Fruit fly (Drosophila melanogaster) whole organism, adult: ENCODE measurements around the gene BicC.

ENCODE experiments used
- CG11617 ChIP-seq: fragments of 200-800 bp; sonication (Bioruptor generic); optimal IDR thresholded peaks from 2 replicates; lab custom pipeline; 2017; ENCODE audit warnings: mild to moderate bottlenecking, missing biosample characterization, missing genetic modification reagents, missing genetic modification characterization
- CG12768 ChIP-seq: fragments of 200-800 bp; sonication (Bioruptor generic); optimal IDR thresholded peaks from 2 replicates; lab custom pipeline; 2017; ENCODE audit warnings: missing biosample characterization, missing genetic modification characterization, mild to moderate bottlenecking, moderate library complexity, missing genetic modification reagents
- CG14711 ChIP-seq: fragments of 200-800 bp; sonication (Bioruptor generic); optimal IDR thresholded peaks from 2 replicates; lab custom pipeline; 2018; ENCODE audit warnings: missing biosample characterization, mild to moderate bottlenecking, missing genetic modification characterization, moderate library complexity
- CG1620 ChIP-seq: fragments of 200-800 bp; sonication (Bioruptor generic); optimal IDR thresholded peaks from 2 replicates; lab custom pipeline; 2016; ENCODE audit warnings: missing biosample characterization, missing genetic modification characterization
- CG33017 ChIP-seq: fragments of 200-800 bp; sonication (Bioruptor generic); optimal IDR thresholded peaks from 2 replicates; lab custom pipeline; 2018; ENCODE audit warnings: missing biosample characterization, mild to moderate bottlenecking, missing genetic modification characterization, moderate library complexity
- CG5204 ChIP-seq: fragments of 200-800 bp; sonication (Bioruptor generic); optimal IDR thresholded peaks from 2 replicates; lab custom pipeline; 2016; ENCODE audit warnings: missing biosample characterization, missing genetic modification characterization
- CG7045 ChIP-seq: fragments of 200-800 bp; sonication (Bioruptor generic); optimal IDR thresholded peaks from 2 replicates; lab custom pipeline; 2017; ENCODE audit warnings: missing biosample characterization, mild to moderate bottlenecking, missing genetic modification characterization
- CG7101 ChIP-seq: fragments of 200-800 bp; sonication (Bioruptor generic); optimal IDR thresholded peaks from 2 replicates; lab custom pipeline; 2018; ENCODE audit warnings: missing biosample characterization, mild to moderate bottlenecking, missing genetic modification characterization, moderate library complexity
- Clk ChIP-seq: fragments of 200-800 bp; sonication (Bioruptor generic); optimal IDR thresholded peaks from 2 replicates; lab custom pipeline; 2017; ENCODE audit warnings: missing biosample characterization, missing genetic modification characterization
- Crg-1 ChIP-seq: fragments of 200-800 bp; sonication (Bioruptor generic); optimal IDR thresholded peaks from 2 replicates; lab custom pipeline; 2016; ENCODE audit warnings: missing biosample characterization, missing genetic modification characterization
- Hr96 ChIP-seq: fragments of 200-800 bp; sonication (Bioruptor generic); optimal IDR thresholded peaks from 2 replicates; lab custom pipeline; 2016; ENCODE audit warnings: missing biosample characterization, missing genetic modification characterization
- Mnt ChIP-seq: fragments of 200-800 bp; sonication (Bioruptor generic); optimal IDR thresholded peaks from 2 replicates; lab custom pipeline; 2016; ENCODE audit warnings: missing biosample characterization, mild to moderate bottlenecking, missing genetic modification characterization
- bab1 ChIP-seq: fragments of 200-800 bp; sonication (Bioruptor generic); optimal IDR thresholded peaks from 3 replicates; lab custom pipeline; 2019; ENCODE audit warnings: missing biosample characterization, mild to moderate bottlenecking, missing genetic modification characterization, moderate library complexity
- cic ChIP-seq: fragments of 200-800 bp; sonication (Bioruptor generic); optimal IDR thresholded peaks from 2 replicates; lab custom pipeline; 2017; ENCODE audit warnings: missing biosample characterization, mild to moderate bottlenecking, missing genetic modification characterization, moderate library complexity
- cnc ChIP-seq, 2 experiments: fragments of >200 bp; optimal IDR thresholded peaks; 2 replicates each; lab custom pipeline; 2017
- kay ChIP-seq: fragments of 200-800 bp; sonication (Bioruptor generic); peaks from one replicate; lab custom pipeline; 2016; ENCODE audit warnings: missing biosample characterization, missing genetic modification characterization, borderline replicate concordance
- ovo ChIP-seq: fragments of 200-800 bp; sonication (Bioruptor generic); optimal IDR thresholded peaks from 2 replicates; lab custom pipeline; 2016; ENCODE audit warnings: missing biosample characterization, missing genetic modification characterization
- pad ChIP-seq: fragments of 200-800 bp; sonication (Bioruptor generic); optimal IDR thresholded peaks from 3 replicates; lab custom pipeline; 2017; ENCODE audit warnings: missing biosample characterization, missing genetic modification characterization, mild to moderate bottlenecking, moderate library complexity, missing genetic modification reagents
- tj ChIP-seq: fragments of 200-800 bp; sonication (Bioruptor generic); optimal IDR thresholded peaks from 3 replicates; lab custom pipeline; 2017; ENCODE audit warnings: missing biosample characterization, mild to moderate bottlenecking, missing genetic modification characterization, moderate library complexity
- toe ChIP-seq: fragments of 200-800 bp; sonication (Bioruptor generic); optimal IDR thresholded peaks from 2 replicates; lab custom pipeline; 2016; ENCODE audit warnings: missing biosample characterization, missing genetic modification characterization

The BicC gene

DNA sequence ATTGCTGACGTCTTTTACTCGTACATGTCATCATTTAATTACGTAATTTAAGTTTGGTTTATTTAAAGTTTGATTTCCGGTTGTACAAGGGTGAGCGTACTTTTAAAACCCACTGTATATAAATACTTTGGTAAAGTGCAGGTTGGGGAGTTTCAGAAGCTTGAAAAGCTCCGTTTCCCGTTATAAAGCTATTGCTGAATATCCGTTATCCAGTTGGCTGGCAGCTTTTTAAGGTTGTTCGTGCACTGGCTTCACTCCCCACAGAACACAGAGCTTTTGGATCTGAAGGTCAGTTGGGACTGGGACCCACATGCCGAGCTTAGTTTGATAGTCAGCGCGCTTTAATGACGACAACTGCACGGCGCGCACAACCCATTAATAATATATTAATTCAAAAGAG lies at the start of gene BicC, which contains the start of gene CG45084:
TSS of gene BicC (plus strand) at position 321 of the 400 bp plus-strand sequence.
TSS of gene CG45084 (plus strand) at position 321 of the 400 bp plus-strand sequence.
- TF ChIP-seq Mnt (no peak), ovo (GFP tag; lab: Kevin White, UChicago) (peak; percentile 93)

DNA sequence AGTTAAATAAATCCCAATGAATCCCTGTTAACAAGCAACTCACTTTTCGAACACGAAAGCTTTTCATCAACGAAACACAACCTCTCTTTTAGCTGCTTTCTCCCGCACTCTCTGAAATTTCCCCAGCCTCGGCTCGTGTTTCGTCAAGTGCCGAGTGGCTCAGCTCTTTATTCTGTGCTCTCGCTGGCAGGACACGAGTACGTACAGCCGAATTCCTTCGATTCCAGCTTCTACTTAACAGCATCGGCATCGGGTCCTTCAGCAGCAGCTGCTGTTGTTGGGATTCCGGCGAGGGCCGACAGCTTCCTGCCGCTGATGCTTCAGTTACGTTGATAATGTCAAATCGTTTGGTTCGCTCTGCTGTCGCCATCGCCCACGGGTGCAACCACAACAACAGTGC lies 41.6 kb upstream of the BicC start, which contains the start of gene beat-Ic:
TSS of gene beat-Ic (plus strand) at position 93 of the 400 bp plus-strand sequence.
- TF ChIP-seq CG7101 (tag; lab: Kevin White, UChicago) (no peak), CG12768 (no peak), ovo (GFP tag; lab: Kevin White, UChicago) (no peak)

DNA sequence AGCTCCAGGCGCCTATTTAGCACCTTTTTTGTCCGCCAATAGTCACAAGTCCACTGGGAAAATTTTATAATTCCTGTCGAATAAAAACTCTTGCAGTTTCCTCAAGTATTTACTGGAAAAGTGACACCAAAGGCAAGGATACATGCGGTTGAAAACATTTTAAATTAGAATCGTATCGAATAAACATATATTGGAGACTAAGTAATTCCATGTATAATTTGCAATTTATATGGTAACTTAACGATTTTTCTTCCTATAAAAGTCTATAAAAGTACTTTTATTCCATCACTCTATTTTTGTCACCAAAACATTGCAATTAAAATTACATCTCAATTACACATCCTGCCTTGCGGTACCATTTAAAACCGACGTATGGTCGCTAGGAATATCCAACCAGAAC lies 38.3 kb upstream of the BicC start, which contains the start of gene CG34167:
TSS of gene CG34167 (minus strand) at position 101 of the 400 bp plus-strand sequence.
- TF ChIP-seq CG7045 (no peak), tj (no peak), Clk (GFP tag; lab: Kevin White, UChicago) (no peak), Crg-1 (GFP tag; lab: Kevin White, UChicago) (no peak), cnc (optimal IDR thresholded peaks at IDR 0.05; lab: Kevin White, UChicago) (no peak)

DNA sequence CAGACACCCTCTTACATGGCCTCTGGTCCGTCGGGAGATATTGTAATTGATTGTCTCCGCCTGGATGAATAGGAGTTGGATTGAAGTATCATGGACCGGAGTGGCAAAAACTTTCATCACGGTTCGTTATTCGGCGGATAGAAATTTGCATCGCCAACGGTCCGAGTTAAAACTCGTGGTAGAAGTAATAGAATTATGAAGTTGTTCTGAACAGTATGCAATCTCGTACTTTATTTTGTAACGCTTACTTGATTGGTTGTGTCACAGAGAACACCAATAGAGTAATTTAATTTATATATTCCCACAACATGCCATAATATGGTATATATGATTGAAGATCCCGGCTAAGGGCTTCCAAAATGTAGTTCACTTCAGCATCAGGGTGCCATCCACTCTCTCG lies 37.8 kb upstream of the BicC start, which contains the start of the genes CG13245 and CG43816:
TSS of gene CG13245 (plus strand) at position 301 of the 400 bp plus-strand sequence.
TSS of gene CG43816 (plus strand) at position 301 of the 400 bp plus-strand sequence.
- TF ChIP-seq Clk (GFP tag; lab: Kevin White, UChicago): no peak
- no peak for TF ChIP-seq CG11617 (GFP tag; lab: Kevin White, UChicago)
- TF ChIP-seq CG12768: no peak
- no peak for TF ChIP-seq tj
- TF ChIP-seq bab1 (GFP tag; lab: Kevin White, UChicago): no peak
- TF ChIP-seq Crg-1 (GFP tag; lab: Kevin White, UChicago): no peak
- TF ChIP-seq Hr96 (GFP tag; lab: Kevin White, UChicago): no peak
- no peak for TF ChIP-seq CG14711 (tag; lab: Kevin White, UChicago)
- no peak for TF ChIP-seq toe (GFP tag; lab: Kevin White, UChicago)
- no peak for TF ChIP-seq kay (GFP tag; lab: Kevin White, UChicago)
- TF ChIP-seq CG1620 (GFP tag; lab: Kevin White, UChicago): no peak
- TF ChIP-seq cic (GFP tag; lab: Kevin White, UChicago): no peak
- TF ChIP-seq CG33017 (tag; lab: Kevin White, UChicago): no peak

DNA sequence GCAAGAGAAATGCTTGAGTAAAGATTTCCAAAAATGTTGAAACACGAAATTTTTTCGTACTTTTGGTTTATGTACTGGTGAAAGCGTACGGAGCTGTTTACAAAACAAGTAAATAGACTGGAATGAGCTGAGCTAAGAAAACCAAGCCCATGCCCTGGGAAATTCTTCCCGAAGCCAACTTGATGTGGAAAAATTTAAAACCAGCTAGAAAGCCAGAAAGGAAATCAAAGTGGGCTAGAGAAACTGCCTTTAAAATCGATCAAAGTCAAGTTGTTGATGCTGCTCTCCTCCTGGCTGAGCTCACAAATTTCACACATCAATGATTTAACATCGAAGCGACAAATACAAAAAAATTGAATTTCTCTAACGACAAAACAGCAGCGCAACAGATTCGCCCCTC lies 35.7 kb upstream of the BicC start, which contains the start of gene CG31820:
TSS of gene CG31820 (minus strand) at position 101 of the 400 bp plus-strand sequence.
- TF ChIP-seq CG7045: no peak
- no peak for TF ChIP-seq Mnt
- TF ChIP-seq cnc (optimal IDR thresholded peaks at IDR 0.05; lab: Kevin White, UChicago): no peak

DNA sequence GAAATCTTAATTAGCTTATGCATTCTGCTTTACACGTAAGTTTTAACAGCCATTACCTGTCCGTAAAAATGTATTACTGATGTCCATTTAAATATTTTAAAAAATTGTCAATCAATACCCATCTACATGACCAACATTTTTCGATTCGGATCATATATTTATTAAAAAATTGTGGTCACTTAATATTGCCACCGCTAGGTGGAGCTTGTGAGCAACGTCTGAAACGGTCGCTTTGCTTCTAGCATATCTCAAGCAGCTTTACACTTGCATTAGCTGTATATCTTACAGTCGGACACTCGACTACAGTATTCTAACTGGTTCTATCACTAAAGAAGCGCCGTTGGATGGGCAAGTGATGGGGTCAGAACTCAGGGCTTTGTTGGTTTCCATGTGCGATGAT lies 15.2 kb upstream of the BicC start:
- no peak for TF ChIP-seq toe (GFP tag; lab: Kevin White, UChicago)
- no peak for TF ChIP-seq CG11617 (GFP tag; lab: Kevin White, UChicago)
- TF ChIP-seq CG1620 (GFP tag; lab: Kevin White, UChicago): no peak
- no peak for TF ChIP-seq CG33017 (tag; lab: Kevin White, UChicago)
- TF ChIP-seq Crg-1 (GFP tag; lab: Kevin White, UChicago): no peak
- no peak for TF ChIP-seq CG7045
- no peak for TF ChIP-seq CG7101 (tag; lab: Kevin White, UChicago)
- no peak for TF ChIP-seq kay (GFP tag; lab: Kevin White, UChicago)
- no peak for TF ChIP-seq Clk (GFP tag; lab: Kevin White, UChicago)

DNA sequence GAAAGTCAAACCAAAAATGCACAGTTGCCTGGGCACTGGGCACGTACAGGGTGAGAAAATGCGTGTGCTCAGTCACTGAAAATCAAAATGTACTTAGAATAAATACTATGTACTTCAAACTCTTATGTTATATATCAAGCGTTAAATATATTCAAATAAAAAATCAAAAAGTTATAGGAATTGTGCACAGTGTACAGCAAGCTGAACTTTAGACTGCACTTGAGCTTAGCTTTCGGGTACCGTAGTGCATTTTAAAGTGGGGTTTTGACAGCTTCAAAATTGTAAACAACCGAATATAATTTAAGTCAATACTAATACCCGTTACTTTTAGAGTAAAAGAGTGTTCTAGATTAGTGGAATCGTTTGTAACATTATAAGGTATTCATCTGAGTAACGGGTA lies 1.6 kb upstream of the BicC start:
- TF ChIP-seq bab1 (GFP tag; lab: Kevin White, UChicago) (peak; percentile 13), CG7045 (no peak), toe (GFP tag; lab: Kevin White, UChicago) (no peak), Crg-1 (GFP tag; lab: Kevin White, UChicago) (no peak), Hr96 (GFP tag; lab: Kevin White, UChicago) (peak; percentile 41), ovo (GFP tag; lab: Kevin White, UChicago) (peak; percentile 52), kay (GFP tag; lab: Kevin White, UChicago) (no peak), CG33017 (tag; lab: Kevin White, UChicago) (no peak), CG11617 (GFP tag; lab: Kevin White, UChicago) (no peak), cnc (optimal IDR thresholded peaks at IDR 0.05; lab: Kevin White, UChicago) (no peak), CG1620 (GFP tag; lab: Kevin White, UChicago) (peak; percentile 46), Clk (GFP tag; lab: Kevin White, UChicago) (no peak), cic (GFP tag; lab: Kevin White, UChicago) (no peak), CG12768 (no peak), CG14711 (tag; lab: Kevin White, UChicago) (no peak), CG5204 (GFP tag; lab: Kevin White, UChicago) (no peak), CG7101 (tag; lab: Kevin White, UChicago) (peak; percentile 24), Mnt (no peak), tj (no peak), pad (GFP tag; lab: Kevin White, UChicago) (peak; percentile 41)
